Worm (Caenorhabditis elegans) whole organism, L2 larva: ENCODE data around the gene dro-1.

Experiments
- C34F6.9 ChIP-seq: fragments of 150-350 bp; optimal IDR thresholded peaks from 2 replicates; lab custom pipeline; 2014; ENCODE audit warnings: missing biosample characterization, missing genetic modification characterization
- F13H6.1 ChIP-seq: sonication (generic microtip); optimal IDR thresholded peaks from 2 replicates; lab custom pipeline; 2016; ENCODE audit warnings: missing genetic modification characterization, missing compliant biosample characterization
- alr-1 ChIP-seq: fragments of 150-350 bp; optimal IDR thresholded peaks from 2 replicates; lab custom pipeline; 2014; ENCODE audit warnings: missing biosample characterization, missing genetic modification characterization
- aly-2 ChIP-seq: fragments of 150-350 bp; optimal IDR thresholded peaks from 2 replicates; lab custom pipeline; 2014; ENCODE audit warnings: missing biosample characterization, missing genetic modification characterization
- blmp-1 ChIP-seq: sonication (generic microtip); optimal IDR thresholded peaks from 2 replicates; lab custom pipeline; 2017; ENCODE audit warnings: missing genetic modification characterization, mild to moderate bottlenecking, missing compliant biosample characterization, antibody characterized with exemption, moderate library complexity; ENCODE audit not compliant: insufficient read depth
- crh-2 ChIP-seq: sonication (generic microtip); optimal IDR thresholded peaks from 2 replicates; lab custom pipeline; 2017; ENCODE audit warnings: missing biosample characterization, missing genetic modification characterization
- egl-27 ChIP-seq: sonication (generic microtip); optimal IDR thresholded peaks from 3 replicates; lab custom pipeline; 2017; ENCODE audit warnings: missing biosample characterization, missing genetic modification reagents, missing genetic modification characterization
- elt-3 ChIP-seq: sonication (generic microtip); optimal IDR thresholded peaks from 2 replicates; lab custom pipeline; 2017; ENCODE audit warnings: missing biosample characterization, missing genetic modification characterization
- fos-1 ChIP-seq: fragments of 150-350 bp; optimal IDR thresholded peaks from 2 replicates; lab custom pipeline; 2014; ENCODE audit warnings: missing biosample characterization, missing genetic modification characterization
- gmeb-1 ChIP-seq: fragments of 150-350 bp; optimal IDR thresholded peaks from 2 replicates; lab custom pipeline; 2014; ENCODE audit warnings: missing biosample characterization, missing genetic modification characterization
- lin-11 ChIP-seq: fragments of 150-350 bp; sonication (generic microtip); optimal IDR thresholded peaks from 2 replicates; lab custom pipeline; 2014; ENCODE audit warnings: missing biosample characterization, missing genetic modification characterization, inconsistent platforms, mixed read lengths
- lin-13 ChIP-seq: fragments of 150-350 bp; optimal IDR thresholded peaks from 2 replicates; lab custom pipeline; 2014; ENCODE audit warnings: missing biosample characterization, missing genetic modification reagents, missing genetic modification characterization
- lin-39 ChIP-seq: fragments of 150-350 bp; optimal IDR thresholded peaks from 2 replicates; lab custom pipeline; 2014; ENCODE audit warnings: missing biosample characterization, missing genetic modification reagents, missing genetic modification characterization
- lsy-2 ChIP-seq, 2 experiments: fragments of 150-350 bp in 1 of 2; sonication (generic microtip) in 1 of 2; optimal IDR thresholded peaks; 2 replicates each; lab custom pipeline; 2014 to 2017; ENCODE audit warnings: missing biosample characterization in 2 of 2, missing genetic modification characterization in 2 of 2
- mbf-1 ChIP-seq: sonication (generic microtip); optimal IDR thresholded peaks from 2 replicates; lab custom pipeline; 2017; ENCODE audit warnings: missing biosample characterization, missing genetic modification characterization
- nhr-21 ChIP-seq: fragments of 150-350 bp; optimal IDR thresholded peaks from 2 replicates; lab custom pipeline; 2014; ENCODE audit warnings: missing biosample characterization, missing genetic modification characterization
- nhr-23 ChIP-seq: fragments of 150-350 bp; optimal IDR thresholded peaks from 2 replicates; lab custom pipeline; 2014; ENCODE audit warnings: missing biosample characterization, missing genetic modification reagents, missing genetic modification characterization
- nhr-237 ChIP-seq: fragments of 150-350 bp; optimal IDR thresholded peaks from 2 replicates; lab custom pipeline; 2014; ENCODE audit warnings: missing biosample characterization, missing genetic modification characterization
- nhr-25 ChIP-seq: fragments of 150-350 bp; sonication (generic microtip); optimal IDR thresholded peaks from 3 replicates; lab custom pipeline; 2014; ENCODE audit warnings: missing biosample characterization, missing genetic modification characterization
- nhr-77 ChIP-seq: fragments of 150-350 bp; optimal IDR thresholded peaks from 2 replicates; lab custom pipeline; 2014; ENCODE audit warnings: missing biosample characterization, missing genetic modification characterization
- peb-1 ChIP-seq: fragments of 150-350 bp; optimal IDR thresholded peaks from 2 replicates; lab custom pipeline; 2014; ENCODE audit warnings: missing biosample characterization, missing genetic modification characterization
- sem-4 ChIP-seq: fragments of 150-350 bp; optimal IDR thresholded peaks from 2 replicates; lab custom pipeline; 2014; ENCODE audit warnings: missing biosample characterization, missing genetic modification reagents, missing genetic modification characterization
- skn-1 ChIP-seq: sonication (generic microtip); optimal IDR thresholded peaks from 2 replicates; lab custom pipeline; 2017; ENCODE audit warnings: missing biosample characterization, missing genetic modification characterization
- sma-3 ChIP-seq: sonication (generic microtip); optimal IDR thresholded peaks from 2 replicates; lab custom pipeline; 2016; ENCODE audit warnings: missing genetic modification reagents, missing genetic modification characterization, missing compliant biosample characterization
- sma-9 ChIP-seq, 2 experiments: fragments of 150-350 bp in 1 of 2; sonication (generic microtip) in 1 of 2; optimal IDR thresholded peaks; 2 replicates each; lab custom pipeline; 2014 to 2016; ENCODE audit warnings: missing genetic modification characterization in 2 of 2, mild to moderate bottlenecking in 1 of 2, missing biosample characterization in 1 of 2, missing compliant biosample characterization in 1 of 2, missing genetic modification reagents in 1 of 2, moderate library complexity in 1 of 2
- snpc-4 ChIP-seq: fragments of 150-350 bp; optimal IDR thresholded peaks from 2 replicates; lab custom pipeline; 2014; ENCODE audit warnings: missing biosample characterization, missing genetic modification characterization
- unc-55 ChIP-seq: fragments of 150-350 bp; sonication (generic microtip); optimal IDR thresholded peaks from 3 replicates; lab custom pipeline; 2014; ENCODE audit warnings: missing biosample characterization, missing genetic modification reagents, missing genetic modification characterization
- zag-1 ChIP-seq: fragments of 150-350 bp; optimal IDR thresholded peaks from 2 replicates; lab custom pipeline; 2014; ENCODE audit warnings: missing biosample characterization, missing genetic modification characterization
- ztf-1 ChIP-seq: fragments of 200-800 bp; sonication (Bioruptor generic); conservative IDR thresholded peaks from 2 replicates; pipeline ENCODE4 v1.3.6; 2022; ENCODE audit warnings: missing genetic modification characterization, missing compliant biosample characterization
- ztf-11 ChIP-seq: sonication (generic microtip); optimal IDR thresholded peaks from 2 replicates; lab custom pipeline; 2017; ENCODE audit warnings: missing biosample characterization, missing genetic modification characterization
- ztf-4 ChIP-seq: fragments of 150-350 bp; optimal IDR thresholded peaks from 2 replicates; lab custom pipeline; 2014; ENCODE audit warnings: missing biosample characterization, missing genetic modification characterization

The dro-1 gene

DNA sequence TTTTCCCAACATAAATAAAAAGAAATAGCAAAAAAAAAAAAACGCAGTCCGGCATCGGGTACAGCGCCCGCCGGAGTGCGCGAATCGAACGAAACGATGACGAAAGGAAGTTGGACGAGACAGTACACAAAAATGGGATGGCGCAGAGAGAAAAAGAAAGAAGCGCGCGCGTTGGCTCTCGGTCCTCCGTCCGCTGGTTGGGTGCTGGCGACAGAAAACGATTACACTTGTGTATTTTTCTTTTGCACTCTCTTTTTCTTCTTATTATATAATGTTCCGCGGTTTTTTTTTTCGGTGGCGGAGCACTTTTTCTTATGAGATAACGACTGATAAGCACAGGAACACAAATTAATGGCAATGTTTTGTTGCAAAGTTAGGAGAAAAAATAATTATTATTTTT, 34.8 kb downstream of the dro-1 start (continued):
- TF ChIP-seq snpc-4 (tag; lab: Kevin White, UChicago) (no peak), lin-39 (tag; lab: Kevin White, UChicago) (no peak), ztf-11 (tag; lab: Kevin White, UChicago) (no peak), lin-11 (tag; lab: Kevin White, UChicago) (peak; percentile 36), peb-1 (tag; lab: Kevin White, UChicago) (no peak), zag-1 (tag; lab: Kevin White, UChicago) (peak; percentile 13), F13H6.1 (tag; lab: Kevin White, UChicago) (peak; percentile 77), alr-1 (tag; lab: Kevin White, UChicago) (no peak), ztf-1 (GFP tag; lab: Robert Waterston, UW) (no peak), lsy-2 (tag; optimal IDR thresholded peaks at IDR 0.05; lab: Kevin White, UChicago) (peak; percentile 8 to 67), skn-1 (tag; lab: Kevin White, UChicago) (no peak), unc-55 (GFP tag; lab: Kevin White, UChicago) (peak; percentile 54), aly-2 (tag; lab: Kevin White, UChicago) (no peak)
- TF ChIP-seq, all 48 proteins: peak for 12

DNA sequence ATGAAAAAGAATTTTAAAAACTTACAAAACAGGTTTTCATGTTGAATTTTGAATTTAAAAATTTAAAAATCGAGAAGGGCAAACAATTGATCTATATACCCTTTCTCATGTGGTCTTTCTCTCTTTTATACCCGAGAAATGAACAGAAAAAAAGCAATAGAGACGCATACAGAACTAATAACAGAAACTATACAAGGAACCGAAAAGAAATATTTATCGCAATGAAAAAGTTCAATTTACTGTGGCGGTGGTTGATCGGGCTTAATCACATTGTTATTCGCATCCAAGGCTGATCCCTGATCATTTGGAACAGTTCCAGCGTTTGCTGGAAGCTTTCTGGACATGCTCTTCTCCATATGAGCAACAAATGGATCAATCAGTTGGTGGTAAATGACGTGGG, 35.8 kb downstream of the dro-1 start, which contains the start of gene T03F6.10:
Gene T03F6.10, minus strand, starts transcription at position 101 of the 400 bp plus-strand sequence.
- no peak for TF ChIP-seq nhr-77
- TF ChIP-seq zag-1 (tag; lab: Kevin White, UChicago) = no peak
- TF ChIP-seq elt-3 = no peak
- no peak for TF ChIP-seq egl-27 (tag; lab: Kevin White, UChicago)
- TF ChIP-seq nhr-21 (tag; lab: Kevin White, UChicago) = no peak
- TF ChIP-seq crh-2 (tag; lab: Kevin White, UChicago) = no peak
- TF ChIP-seq ztf-1 (GFP tag; lab: Robert Waterston, UW) = no peak
- no peak for TF ChIP-seq sma-3 (GFP tag; lab: Kevin White, UChicago)
- TF ChIP-seq fos-1 (tag; lab: Kevin White, UChicago) = no peak
- no peak for TF ChIP-seq sma-9 (GFP tag; optimal IDR thresholded peaks at IDR 0.05; lab: Kevin White, UChicago)
- no peak for TF ChIP-seq sma-9 (tag; optimal IDR thresholded peaks at IDR 0.05; lab: Kevin White, UChicago)
- no peak for TF ChIP-seq gmeb-1 (tag; lab: Kevin White, UChicago)
- TF ChIP-seq C34F6.9 (tag; lab: Kevin White, UChicago) = no peak
- TF ChIP-seq nhr-23 (tag; lab: Kevin White, UChicago) = no peak

DNA sequence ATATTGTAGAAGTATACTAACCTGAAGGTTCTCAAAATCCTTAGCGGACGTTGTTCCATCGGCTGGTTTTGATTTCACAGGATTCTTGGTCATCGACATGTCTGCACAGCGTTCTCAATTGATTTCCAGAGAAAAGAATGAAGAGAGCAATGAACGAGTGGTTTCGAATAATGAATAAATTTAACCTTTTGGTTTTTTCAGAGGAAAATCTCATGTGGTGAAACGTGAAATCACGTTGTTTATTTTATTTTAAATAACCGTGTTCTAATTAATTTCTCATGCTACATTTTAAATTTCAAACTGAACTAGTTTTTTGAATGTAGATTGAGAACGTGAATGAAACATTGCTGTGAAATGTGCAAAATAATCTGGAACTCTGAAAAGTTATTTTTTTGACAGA, 37.7 kb downstream of the dro-1 start, which contains the start of gene T03F6.6:
Gene T03F6.6, minus strand, starts transcription at position 101 of the 400 bp plus-strand sequence.
- TF ChIP-seq nhr-237 (tag; lab: Kevin White, UChicago) = no peak
- TF ChIP-seq sem-4 = no peak
- TF ChIP-seq lsy-2 (tag; optimal IDR thresholded peaks at IDR 0.05; lab: Kevin White, UChicago) = no peak
- no peak for TF ChIP-seq mbf-1 (tag; lab: Kevin White, UChicago)
- no peak for TF ChIP-seq nhr-25 (tag; lab: Kevin White, UChicago)
- no peak for TF ChIP-seq ztf-11 (tag; lab: Kevin White, UChicago)
- no peak for TF ChIP-seq ztf-1 (GFP tag; lab: Robert Waterston, UW)
- no peak for TF ChIP-seq peb-1 (tag; lab: Kevin White, UChicago)
- TF ChIP-seq ztf-4 (tag; lab: Kevin White, UChicago) = no peak
- no peak for TF ChIP-seq egl-27 (tag; lab: Kevin White, UChicago)
- no peak for TF ChIP-seq fos-1 (tag; lab: Kevin White, UChicago)
- TF ChIP-seq lin-39 (tag; lab: Kevin White, UChicago) = no peak

DNA sequence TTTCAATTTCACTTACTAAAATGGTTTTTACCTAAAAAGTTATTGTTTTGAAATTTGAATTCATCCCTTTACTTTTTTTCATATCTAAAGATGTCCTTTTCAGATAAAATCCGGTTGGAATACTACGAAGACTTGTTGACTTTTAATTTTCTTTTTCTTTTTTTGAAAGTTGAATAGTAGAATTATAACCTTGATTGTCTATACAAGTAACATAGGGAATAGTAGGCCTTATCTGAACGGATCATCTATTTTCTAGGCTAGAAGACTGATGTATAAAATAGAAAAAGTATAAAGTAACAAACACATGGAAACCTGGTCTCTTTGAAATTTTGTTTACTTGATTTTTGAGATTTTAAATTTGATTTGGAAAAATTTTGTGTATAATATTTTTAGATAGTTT, 38.4 kb downstream of the dro-1 start:
- TF ChIP-seq zag-1 (tag; lab: Kevin White, UChicago) (no peak), nhr-25 (tag; lab: Kevin White, UChicago) (peak; percentile 50), sma-9 (GFP tag; optimal IDR thresholded peaks at IDR 0.05; lab: Kevin White, UChicago) (no peak), sma-9 (tag; optimal IDR thresholded peaks at IDR 0.05; lab: Kevin White, UChicago) (no peak), blmp-1 (tag; lab: Kevin White, UChicago) (peak; percentile 19)

DNA sequence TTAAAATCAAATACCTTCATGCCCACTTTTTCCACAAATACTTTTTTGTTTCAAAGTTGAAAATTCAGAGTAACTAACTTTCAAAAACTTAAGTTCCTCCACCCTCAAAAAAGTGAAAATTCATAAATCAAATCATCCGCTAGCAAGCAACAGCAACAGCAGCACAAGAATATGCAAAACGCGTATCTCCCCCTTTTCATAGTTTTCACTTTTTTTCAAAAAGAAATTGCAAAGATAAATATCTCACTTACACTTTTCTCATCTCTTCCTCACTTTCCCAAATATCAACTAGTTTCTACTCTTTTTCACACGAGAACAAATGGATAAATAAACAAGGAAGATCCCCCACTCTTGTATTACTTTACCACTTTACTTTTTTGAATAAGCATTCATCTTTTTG, 39.2 kb downstream of the dro-1 start:
- TF ChIP-seq lin-13 (GFP tag; lab: Kevin White, UChicago) (no peak), lin-11 (tag; lab: Kevin White, UChicago) (no peak), unc-55 (GFP tag; lab: Kevin White, UChicago) (peak; percentile 71), lin-39 (tag; lab: Kevin White, UChicago) (no peak), fos-1 (tag; lab: Kevin White, UChicago) (no peak), blmp-1 (tag; lab: Kevin White, UChicago) (peak; percentile 71), peb-1 (tag; lab: Kevin White, UChicago) (no peak), F13H6.1 (tag; lab: Kevin White, UChicago) (no peak)
